Worm (Caenorhabditis elegans) whole organism, L4 larva: ENCODE measurements around the gene cest-9.1.

Source experiments
- ama-1 ChIP-seq: fragments of 150-350 bp; optimal IDR thresholded peaks from 2 replicates; lab custom pipeline; 2014; ENCODE audit warnings: inconsistent platforms, mixed read lengths
- ceh-82 ChIP-seq: sonication (generic microtip); optimal IDR thresholded peaks from 2 replicates; lab custom pipeline; 2017; ENCODE audit warnings: missing biosample characterization, missing genetic modification characterization
- fkh-10 ChIP-seq: fragments of 150-350 bp; optimal IDR thresholded peaks from 2 replicates; lab custom pipeline; 2014; ENCODE audit warnings: missing biosample characterization, missing genetic modification reagents, missing genetic modification characterization
- mdl-1 ChIP-seq, 2 experiments: fragments of 150-350 bp in 1 of 2; sonication (generic microtip) in 1 of 2; optimal IDR thresholded peaks; 2 replicates each; lab custom pipeline; 2014 to 2017; ENCODE audit warnings: missing biosample characterization in 2 of 2, missing genetic modification characterization in 2 of 2
- nhr-11 ChIP-seq: fragments of 150-350 bp; optimal IDR thresholded peaks from 2 replicates; lab custom pipeline; 2014; ENCODE audit warnings: missing biosample characterization, missing genetic modification characterization
- pha-4 ChIP-seq, 2 experiments: fragments of 150-350 bp in 1 of 2; fragments of 200-800 bp in 1 of 2; sonication (Bioruptor generic) in 1 of 2; IDR thresholded peaks in 1 of 2; optimal IDR thresholded peaks in 1 of 2; 2 replicates each; pipeline versions ENCODE4 v1.3.6 to Lab custom; 2014 to 2022; ENCODE audit warnings: missing genetic modification characterization in 2 of 2, missing genetic modification reagents in 2 of 2, missing biosample characterization in 1 of 2, missing compliant biosample characterization in 1 of 2
- php-3 ChIP-seq: fragments of 200-800 bp; sonication (Bioruptor generic); IDR thresholded peaks from 2 replicates; pipeline ENCODE4 v1.3.6; 2022; ENCODE audit warnings: missing genetic modification reagents, missing genetic modification characterization, missing compliant biosample characterization
- unc-62 ChIP-seq, 3 experiments: fragments of 150-350 bp in 1 of 3; sonication (generic microtip); optimal IDR thresholded peaks in 2 of 3; peaks in 1 of 3; 1 replicate in 1 of 3; 2 replicates in 2 of 3; lab custom pipeline; 2014 to 2017; ENCODE audit warnings: missing biosample characterization in 3 of 3, missing genetic modification characterization in 3 of 3, missing genetic modification reagents in 3 of 3, missing genotype in 1 of 3
- ztf-11 ChIP-seq: fragments of 150-350 bp; optimal IDR thresholded peaks from 2 replicates; lab custom pipeline; 2014; ENCODE audit warnings: missing biosample characterization, missing genetic modification characterization

DNA sequence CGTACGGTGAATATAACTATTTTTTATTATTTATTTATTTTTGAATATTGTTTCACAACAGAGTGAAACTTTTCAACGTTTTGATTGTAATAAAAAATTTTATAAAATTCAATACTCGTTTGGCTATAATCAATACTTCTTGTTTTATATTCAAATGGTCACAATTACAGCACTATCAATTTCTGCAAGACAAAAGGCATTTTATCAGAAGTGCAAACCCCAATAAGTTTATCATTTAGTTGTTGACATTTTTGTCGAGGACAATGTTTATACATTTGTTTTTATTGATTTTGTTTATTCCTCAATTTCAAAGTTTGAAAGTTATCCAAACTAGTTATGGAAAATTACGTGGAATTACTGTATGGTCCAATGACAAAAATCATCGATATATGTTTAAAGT is at the start of gene cest-9.1:
- TF ChIP-seq php-3 (GFP tag; lab: Robert Waterston, UW) = no peak
- TF ChIP-seq pha-4 (GFP tag; IDR thresholded peaks at IDR 0.05; lab: Robert Waterston, UW) = no peak
- no peak for TF ChIP-seq pha-4 (tag; optimal IDR thresholded peaks at IDR 0.05; lab: Kevin White, UChicago)
- TF ChIP-seq fkh-10 (GFP tag; lab: Kevin White, UChicago) = no peak
- TF ChIP-seq ztf-11 = no peak
- TF ChIP-seq mdl-1 (tag; optimal IDR thresholded peaks at IDR 0.05; lab: Kevin White, UChicago) = no peak
- TF ChIP-seq unc-62 (GFP tag; optimal IDR thresholded peaks at IDR 0.05 in 1 of 2; lab: Kevin White, UChicago) = no peak
- TF ChIP-seq unc-62 (tag; optimal IDR thresholded peaks at IDR 0.05; lab: Kevin White, UChicago) = no peak
- TF ChIP-seq nhr-11 (tag; lab: Kevin White, UChicago) = no peak
- TF ChIP-seq ama-1 (lab: Kevin White, UChicago) = no peak
- TF ChIP-seq ceh-82 (tag; lab: Kevin White, UChicago) = no peak
